Fruit fly (Drosophila melanogaster): ENCODE data around the gene CG3308.

CG3308 gene

dm6 chr3R:21271208-21271607 lies 2.4 kb downstream of the CG3308 start (continued):
- TF ChIP-seq CG4360 (GFP tag; IDR thresholded peaks at IDR 0.05) (no peak), CG7745 (tag; optimal IDR thresholded peaks at IDR 0.05) (no peak), dati (GFP tag; IDR thresholded peaks at IDR 0.05) (no peak), jumu (GFP tag; optimal IDR thresholded peaks at IDR 0.05) (no peak), CG16813 (GFP tag; IDR thresholded peaks at IDR 0.05; ENCODE audit: partially characterized antibody) (no peak), caup (GFP tag; optimal IDR thresholded peaks at IDR 0.05; ENCODE audit: severe bottlenecking) (peak; percentile 36), scrt (GFP tag; optimal IDR thresholded peaks at IDR 0.05) (no peak), CG18619 (GFP tag; optimal IDR thresholded peaks at IDR 0.05) (peak; percentile 20), CG1529 (GFP tag; optimal IDR thresholded peaks at IDR 0.05) (no peak), CG2129 (GFP tag; IDR thresholded peaks at IDR 0.05; ENCODE audit: partially characterized antibody) (no peak), gcm (GFP tag; optimal IDR thresholded peaks at IDR 0.05) (no peak), shn (GFP tag; optimal IDR thresholded peaks at IDR 0.05) (no peak), HLH54F (GFP tag; optimal IDR thresholded peaks at IDR 0.05) (no peak), Sry-δ (GFP tag; optimal IDR thresholded peaks at IDR 0.05) (no peak), CG9932 (GFP tag; IDR thresholded peaks at IDR 0.05) (no peak), Hmx (GFP tag; optimal IDR thresholded peaks at IDR 0.05) (no peak), CG10565 (GFP tag; optimal IDR thresholded peaks at IDR 0.05) (no peak), pan (optimal IDR thresholded peaks at IDR 0.05) (no peak), pan (GFP tag; optimal IDR thresholded peaks at IDR 0.05 in 1 of 2, IDR thresholded peaks at IDR 0.05 in 1 of 2) (no peak), YL-1 (GFP tag; optimal IDR thresholded peaks at IDR 0.05) (no peak), pros (GFP tag; optimal IDR thresholded peaks at IDR 0.05) (no peak), tap (tag; optimal IDR thresholded peaks at IDR 0.05) (no peak), CG4617 (GFP tag; optimal IDR thresholded peaks at IDR 0.05; ENCODE audit: borderline replicate concordance) (no peak), amos (GFP tag; IDR thresholded peaks at IDR 0.05; ENCODE audit: partially characterized antibody) (no peak), CG30403 (GFP tag; optimal IDR thresholded peaks at IDR 0.05) (no peak), psq (GFP tag; optimal IDR thresholded peaks at IDR 0.05) (no peak), ERR (GFP tag; optimal IDR thresholded peaks at IDR 0.05) (no peak), CG10959 (GFP tag; IDR thresholded peaks at IDR 0.05) (no peak), CG6765 (GFP tag; optimal IDR thresholded peaks at IDR 0.05) (no peak), gsb-n (tag; optimal IDR thresholded peaks at IDR 0.05) (no peak), Six4 (GFP tag; optimal IDR thresholded peaks at IDR 0.05) (no peak), Ravus (GFP tag; IDR thresholded peaks at IDR 0.05) (no peak), bsh (GFP tag; optimal IDR thresholded peaks at IDR 0.05) (peak in 1 of 2 experiments; percentile 39), CG17359 (tag; optimal IDR thresholded peaks at IDR 0.05) (peak; percentile 41), Meics (GFP tag; optimal IDR thresholded peaks at IDR 0.05) (no peak), CG2116 (GFP tag; optimal IDR thresholded peaks at IDR 0.05) (no peak), HLH3B (GFP tag; IDR thresholded peaks at IDR 0.05) (no peak), wdn (GFP tag; IDR thresholded peaks at IDR 0.05) (no peak), ken (GFP tag; IDR thresholded peaks at IDR 0.05) (no peak), Chrac-16 (GFP tag; optimal IDR thresholded peaks at IDR 0.05) (no peak), Mrtf (GFP tag; IDR thresholded peaks at IDR 0.05) (no peak), kay (GFP tag; optimal IDR thresholded peaks at IDR 0.05) (no peak), zf30C (GFP tag; optimal IDR thresholded peaks at IDR 0.05) (no peak), CG11247 (GFP tag; IDR thresholded peaks at IDR 0.05) (no peak), aop (GFP tag; IDR thresholded peaks at IDR 0.05) (no peak), grn (GFP tag; optimal IDR thresholded peaks at IDR 0.05) (no peak), CG9215 (GFP tag; IDR thresholded peaks at IDR 0.05) (no peak), CG9817 (tag; optimal IDR thresholded peaks at IDR 0.05) (no peak), CG17361 (GFP tag; IDR thresholded peaks at IDR 0.05) (no peak), chm (GFP tag; IDR thresholded peaks at IDR 0.05) (no peak), br (optimal IDR thresholded peaks at IDR 0.05) (no peak), CG2678 (tag; optimal IDR thresholded peaks at IDR 0.05) (peak; percentile 60), pum (GFP tag; optimal IDR thresholded peaks at IDR 0.05) (no peak)
